Fruit fly (Drosophila melanogaster) S2 (cell line): ENCODE measurements around the gene ebo.

Experiments used
- CG8478 ChIP-seq: fragments of >200 bp; optimal IDR thresholded peaks from 2 replicates; lab custom pipeline; 2018
- CTCF ChIP-seq, 2 experiments: fragments of >200 bp; optimal IDR thresholded peaks; 2 replicates each; lab custom pipeline; 2018

- TF ChIP-seq CTCF (optimal IDR thresholded peaks at IDR 0.05; lab: Kevin White, UChicago) (no peak), CG8478 (lab: Kevin White, UChicago) (no peak)
Observed at dm6 chrX:452716-453115, 23.7 kb downstream of the ebo start.
